Worm (Caenorhabditis elegans) whole organism, late embryonic: ENCODE data around the gene F42A9.6.

Experiments
- ama-1 ChIP-seq: fragments of 150-350 bp; optimal IDR thresholded peaks from 2 replicates; lab custom pipeline; 2014
- ceh-30 ChIP-seq: fragments of 150-350 bp; optimal IDR thresholded peaks from 2 replicates; lab custom pipeline; 2014; ENCODE audit warnings: missing biosample characterization, missing genetic modification characterization
- ceh-45 ChIP-seq: fragments of 200-800 bp; sonication (Bioruptor generic); IDR thresholded peaks from 2 replicates; pipeline ENCODE4 v1.3.6; 2022; ENCODE audit warnings: missing genetic modification reagents, missing genetic modification characterization, missing compliant biosample characterization
- ceh-48 ChIP-seq: sonication (generic microtip); optimal IDR thresholded peaks from 2 replicates; lab custom pipeline; 2016; ENCODE audit warnings: missing genetic modification characterization, inconsistent platforms, missing compliant biosample characterization
- dmd-4 ChIP-seq: sonication (generic microtip); optimal IDR thresholded peaks from 2 replicates; lab custom pipeline; 2016; ENCODE audit warnings: borderline replicate concordance, missing genetic modification characterization, missing compliant biosample characterization
- fkh-10 ChIP-seq: fragments of 150-350 bp; optimal IDR thresholded peaks from 2 replicates; lab custom pipeline; 2014; ENCODE audit warnings: missing biosample characterization, missing genetic modification reagents, missing genetic modification characterization
- lin-11 ChIP-seq: fragments of 200-800 bp; sonication (Bioruptor generic); optimal IDR thresholded peaks from 2 replicates; lab custom pipeline; 2018; ENCODE audit warnings: mild to moderate bottlenecking, missing genetic modification characterization, missing compliant biosample characterization
- nfya-1 ChIP-seq: sonication (generic microtip); optimal IDR thresholded peaks from 2 replicates; lab custom pipeline; 2017; ENCODE audit warnings: missing genetic modification characterization, mild to moderate bottlenecking, missing compliant biosample characterization, antibody characterized with exemption, moderate library complexity
- pax-1 ChIP-seq: fragments of 150-350 bp; optimal IDR thresholded peaks from 2 replicates; lab custom pipeline; 2014; ENCODE audit warnings: missing biosample characterization, missing genetic modification characterization
- pha-4 ChIP-seq: fragments of 150-350 bp; optimal IDR thresholded peaks from 2 replicates; lab custom pipeline; 2018; ENCODE audit warnings: missing biosample characterization, missing genetic modification reagents, missing genetic modification characterization
- pqm-1 ChIP-seq: sonication (generic microtip); optimal IDR thresholded peaks from 2 replicates; lab custom pipeline; 2016; ENCODE audit warnings: missing genetic modification characterization, missing compliant biosample characterization
- tbx-2 ChIP-seq: sonication (generic microtip); optimal IDR thresholded peaks from 2 replicates; lab custom pipeline; 2016; ENCODE audit warnings: missing genetic modification characterization, missing compliant biosample characterization
- ttx-3 ChIP-seq: sonication (generic microtip); optimal IDR thresholded peaks from 2 replicates; lab custom pipeline; 2016; ENCODE audit warnings: missing genetic modification reagents, missing genetic modification characterization, missing compliant biosample characterization
- unc-55 ChIP-seq: sonication (generic microtip); optimal IDR thresholded peaks from 2 replicates; lab custom pipeline; 2017; ENCODE audit warnings: missing biosample characterization, missing genetic modification reagents, missing genetic modification characterization

DNA sequence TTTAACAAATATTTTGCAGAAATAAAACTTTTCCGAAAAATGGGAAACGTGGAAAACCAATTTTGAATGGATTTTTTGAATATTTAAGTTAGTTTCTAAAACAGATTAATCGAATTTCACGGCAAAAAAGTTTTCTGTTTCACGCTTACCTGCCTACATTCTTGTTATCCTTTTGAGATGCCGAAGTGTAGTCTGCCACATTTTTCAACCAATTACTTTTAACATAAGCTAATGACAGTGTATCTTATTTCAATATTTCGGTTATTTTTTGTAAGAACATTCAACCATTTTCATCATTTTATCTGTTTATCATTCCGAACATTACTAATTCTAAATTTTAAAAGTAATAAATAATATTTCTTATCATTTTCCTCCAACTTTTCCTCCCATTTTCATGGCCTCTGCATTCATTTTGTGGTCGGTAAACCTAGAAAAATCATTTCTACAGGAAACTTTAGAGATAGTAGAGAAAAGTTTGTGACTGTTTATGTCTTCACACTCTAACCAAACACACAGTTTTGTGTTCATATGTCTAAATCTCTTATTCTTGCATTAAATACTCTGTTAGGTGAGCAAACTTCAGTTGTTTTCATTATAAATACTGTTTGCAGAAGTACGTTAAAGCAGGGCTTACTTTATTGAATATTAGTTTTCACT lies 3.0 kb downstream of the F42A9.6 start, which contains the start of the genes F42A9.17 and cyp-33E2:
- no peak for TF ChIP-seq ceh-48 (tag; lab: Kevin White, UChicago)
- no peak for TF ChIP-seq unc-55 (GFP tag; lab: Kevin White, UChicago)
- TF ChIP-seq pax-1, result no peak
- TF ChIP-seq ama-1, result no peak
- no peak for TF ChIP-seq ceh-45 (GFP tag; lab: Robert Waterston, UW)
- TF ChIP-seq tbx-2 (tag; lab: Kevin White, UChicago), result no peak
- no peak for TF ChIP-seq fkh-10
- TF ChIP-seq ceh-30 (tag; lab: Kevin White, UChicago), result no peak
- TF ChIP-seq nfya-1 (tag; lab: Kevin White, UChicago), result no peak
- TF ChIP-seq pqm-1 (tag; lab: Kevin White, UChicago), result no peak
- TF ChIP-seq dmd-4 (tag; lab: Kevin White, UChicago), result no peak
- TF ChIP-seq lin-11, result no peak
- TF ChIP-seq ttx-3 (tag; lab: Kevin White, UChicago), result no peak
- TF ChIP-seq pha-4 (tag; lab: Kevin White, UChicago), result no peak
